Worm (Caenorhabditis elegans) whole organism, L1 larva: ENCODE measurements around the gene zgpa-1.

Experiments
- C16A3.4 ChIP-seq: fragments of 150-350 bp; optimal IDR thresholded peaks from 2 replicates; lab custom pipeline; 2014; ENCODE audit warnings: missing biosample characterization, missing genetic modification characterization
- F16B12.6 ChIP-seq: fragments of 150-350 bp; optimal IDR thresholded peaks from 2 replicates; lab custom pipeline; 2014; ENCODE audit warnings: missing biosample characterization, missing genetic modification characterization
- alr-1 ChIP-seq: fragments of 200-800 bp; sonication (Bioruptor generic); optimal IDR thresholded peaks from 2 replicates; lab custom pipeline; 2018; ENCODE audit warnings: borderline replicate concordance, mild to moderate bottlenecking, missing genetic modification characterization, missing compliant biosample characterization
- blmp-1 ChIP-seq: fragments of 150-350 bp; optimal IDR thresholded peaks from 2 replicates; lab custom pipeline; 2014; ENCODE audit warnings: missing biosample characterization, missing genetic modification characterization
- ceh-63 ChIP-seq: fragments of 200-800 bp; sonication (Bioruptor generic); optimal IDR thresholded peaks from 2 replicates; lab custom pipeline; 2018; ENCODE audit warnings: mild to moderate bottlenecking, missing genetic modification characterization, missing compliant biosample characterization
- ceh-82 ChIP-seq, 3 experiments: fragments of 150-350 bp in 1 of 3; sonication (generic microtip) in 2 of 3; optimal IDR thresholded peaks; 2 replicates each; lab custom pipeline; 2014 to 2017; ENCODE audit warnings: missing biosample characterization in 3 of 3, missing genetic modification characterization in 3 of 3
- dpl-1 ChIP-seq, 3 experiments: fragments of 150-350 bp in 2 of 3; sonication (generic microtip) in 1 of 3; optimal IDR thresholded peaks; 2 replicates each; lab custom pipeline; 2014 to 2017; ENCODE audit warnings: missing biosample characterization in 3 of 3, missing genetic modification characterization in 3 of 3, missing genetic modification reagents in 3 of 3
- efl-1 ChIP-seq, 4 experiments: fragments of 150-350 bp; optimal IDR thresholded peaks in 3 of 4; peaks in 1 of 4; 1 replicate in 1 of 4; 2 replicates in 3 of 4; lab custom pipeline; 2014; ENCODE audit warnings: missing biosample characterization in 2 of 4, missing genetic modification characterization in 2 of 4, missing genetic modification reagents in 2 of 4
- elt-2 ChIP-seq: sonication (generic microtip); optimal IDR thresholded peaks from 2 replicates; lab custom pipeline; 2016; ENCODE audit warnings: missing genetic modification characterization, mild to moderate bottlenecking, inconsistent platforms, missing compliant biosample characterization, missing genetic modification reagents
- fkh-10 ChIP-seq: sonication (generic microtip); optimal IDR thresholded peaks from 2 replicates; lab custom pipeline; 2017; ENCODE audit warnings: missing biosample characterization, missing genetic modification reagents, missing genetic modification characterization
- hlh-4 ChIP-seq: sonication (generic microtip); optimal IDR thresholded peaks from 2 replicates; lab custom pipeline; 2016; ENCODE audit warnings: mild to moderate bottlenecking, missing genetic modification characterization, missing compliant biosample characterization
- isw-1 ChIP-seq: fragments of 200-800 bp; sonication (Bioruptor generic); IDR thresholded peaks from 2 replicates; pipeline ENCODE4 v1.3.6; 2022; ENCODE audit warnings: missing genetic modification characterization, missing compliant biosample characterization
- lin-13 ChIP-seq: fragments of 150-350 bp; optimal IDR thresholded peaks from 2 replicates; lab custom pipeline; 2014; ENCODE audit warnings: missing biosample characterization, missing genetic modification reagents, missing genetic modification characterization
- lin-15B ChIP-seq: fragments of 150-350 bp; sonication (generic microtip); optimal IDR thresholded peaks from 3 replicates; lab custom pipeline; 2014; ENCODE audit warnings: missing biosample characterization, missing genetic modification characterization
- lin-35 ChIP-seq, 2 experiments: fragments of 150-350 bp; optimal IDR thresholded peaks; 2 replicates each; lab custom pipeline; 2014; ENCODE audit warnings: missing biosample characterization in 2 of 2, missing genetic modification characterization in 2 of 2, missing genetic modification reagents in 2 of 2
- lir-3 ChIP-seq: sonication (generic microtip); optimal IDR thresholded peaks from 2 replicates; lab custom pipeline; 2016; ENCODE audit warnings: mild to moderate bottlenecking, missing genetic modification characterization, moderate library complexity, missing compliant biosample characterization; ENCODE audit not compliant: poor library complexity
- lsy-2 ChIP-seq, 2 experiments: fragments of 150-350 bp; optimal IDR thresholded peaks; 2 replicates each; lab custom pipeline; 2014; ENCODE audit warnings: missing biosample characterization in 2 of 2, missing genetic modification characterization in 2 of 2
- mab-9 ChIP-seq: fragments of 200-800 bp; sonication (Bioruptor generic); IDR thresholded peaks from 2 replicates; pipeline ENCODE4 v1.3.6; 2022; ENCODE audit warnings: missing genetic modification reagents, missing genetic modification characterization, missing compliant biosample characterization
- mdl-1 ChIP-seq, 2 experiments: fragments of 150-350 bp; optimal IDR thresholded peaks; 2 replicates each; lab custom pipeline; 2014 to 2017; ENCODE audit warnings: missing biosample characterization in 2 of 2, missing genetic modification characterization in 2 of 2, inconsistent platforms in 1 of 2
- mef-2 ChIP-seq: fragments of 150-350 bp; optimal IDR thresholded peaks from 2 replicates; lab custom pipeline; 2014; ENCODE audit warnings: missing biosample characterization, missing genetic modification characterization
- mep-1 ChIP-seq: fragments of 150-350 bp; optimal IDR thresholded peaks from 2 replicates; lab custom pipeline; 2014; ENCODE audit warnings: missing biosample characterization, missing genetic modification characterization
- nhr-11 ChIP-seq: fragments of 150-350 bp; optimal IDR thresholded peaks from 2 replicates; lab custom pipeline; 2014; ENCODE audit warnings: missing biosample characterization, missing genetic modification characterization
- nhr-12 ChIP-seq: sonication (generic microtip); optimal IDR thresholded peaks from 2 replicates; lab custom pipeline; 2017; ENCODE audit warnings: missing biosample characterization, missing genetic modification characterization
- nhr-20 ChIP-seq: sonication (generic microtip); optimal IDR thresholded peaks from 2 replicates; lab custom pipeline; 2016; ENCODE audit warnings: mild to moderate bottlenecking, missing genetic modification characterization, missing compliant biosample characterization
- nhr-28 ChIP-seq: fragments of 150-350 bp; optimal IDR thresholded peaks from 2 replicates; lab custom pipeline; 2014; ENCODE audit warnings: missing biosample characterization, missing genetic modification characterization
- nhr-47 ChIP-seq: sonication (generic microtip); optimal IDR thresholded peaks from 2 replicates; lab custom pipeline; 2016; ENCODE audit warnings: mild to moderate bottlenecking, missing genetic modification characterization, moderate library complexity, missing compliant biosample characterization
- nhr-71 ChIP-seq: sonication (generic microtip); optimal IDR thresholded peaks from 2 replicates; lab custom pipeline; 2016; ENCODE audit warnings: mild to moderate bottlenecking, missing genetic modification characterization, moderate library complexity, missing compliant biosample characterization
- nhr-77 ChIP-seq: fragments of 150-350 bp; optimal IDR thresholded peaks from 2 replicates; lab custom pipeline; 2014; ENCODE audit warnings: missing biosample characterization, missing genetic modification characterization
- nhr-84 ChIP-seq: sonication (generic microtip); optimal IDR thresholded peaks from 2 replicates; lab custom pipeline; 2017; ENCODE audit warnings: missing biosample characterization, missing genetic modification characterization
- nhr-85 ChIP-seq: sonication (generic microtip); peaks from one replicate; lab custom pipeline; 2016; ENCODE audit warnings: missing genetic modification characterization, inconsistent platforms, missing compliant biosample characterization
- nhr-90 ChIP-seq: sonication (generic microtip); optimal IDR thresholded peaks from 2 replicates; lab custom pipeline; 2016; ENCODE audit warnings: mild to moderate bottlenecking, missing genetic modification characterization, missing compliant biosample characterization; ENCODE audit not compliant: poor library complexity
- pqm-1 ChIP-seq: sonication (generic microtip); optimal IDR thresholded peaks from 3 replicates; lab custom pipeline; 2017; ENCODE audit warnings: missing biosample characterization, missing genetic modification characterization
- snpc-4 ChIP-seq: fragments of 150-350 bp; optimal IDR thresholded peaks from 2 replicates; lab custom pipeline; 2014; ENCODE audit warnings: missing biosample characterization, missing genetic modification characterization
- snu-23 ChIP-seq: sonication (generic microtip); optimal IDR thresholded peaks from 2 replicates; lab custom pipeline; 2016; ENCODE audit warnings: missing genetic modification characterization, missing compliant biosample characterization
- tlp-1 ChIP-seq: fragments of 150-350 bp; optimal IDR thresholded peaks from 2 replicates; lab custom pipeline; 2014; ENCODE audit warnings: missing biosample characterization, missing genetic modification characterization
- unc-86 ChIP-seq: sonication (generic microtip); optimal IDR thresholded peaks from 2 replicates; lab custom pipeline; 2016; ENCODE audit warnings: missing genetic modification characterization, missing compliant biosample characterization
- unc-98 ChIP-seq: fragments of 200-800 bp; sonication (Bioruptor generic); IDR thresholded peaks from 2 replicates; pipeline ENCODE4 v1.3.6; 2022; ENCODE audit warnings: missing genetic modification characterization, missing compliant biosample characterization
- xbp-1 ChIP-seq: sonication (generic microtip); optimal IDR thresholded peaks from 2 replicates; lab custom pipeline; 2016; ENCODE audit warnings: missing genetic modification characterization, missing compliant biosample characterization
- zip-4 ChIP-seq: fragments of 200-800 bp; sonication (Bioruptor generic); optimal IDR thresholded peaks from 2 replicates; lab custom pipeline; 2018; ENCODE audit warnings: mild to moderate bottlenecking, missing genetic modification characterization, moderate library complexity, missing compliant biosample characterization
- ztf-4 ChIP-seq: fragments of 150-350 bp; optimal IDR thresholded peaks from 2 replicates; lab custom pipeline; 2014; ENCODE audit warnings: missing biosample characterization, missing genetic modification characterization

Gene zgpa-1

ce11 chrIV:7775725-7776124, 36.9 kb downstream of the zgpa-1 start, which contains the start of gene swd-2.1:
swd-2.1 (plus strand) TSS chrIV:7776025.
- no peak for TF ChIP-seq ceh-82 (tag; optimal IDR thresholded peaks at IDR 0.05; lab: Kevin White, UChicago)
- TF ChIP-seq, all 84 proteins: peak for 0

DNA sequence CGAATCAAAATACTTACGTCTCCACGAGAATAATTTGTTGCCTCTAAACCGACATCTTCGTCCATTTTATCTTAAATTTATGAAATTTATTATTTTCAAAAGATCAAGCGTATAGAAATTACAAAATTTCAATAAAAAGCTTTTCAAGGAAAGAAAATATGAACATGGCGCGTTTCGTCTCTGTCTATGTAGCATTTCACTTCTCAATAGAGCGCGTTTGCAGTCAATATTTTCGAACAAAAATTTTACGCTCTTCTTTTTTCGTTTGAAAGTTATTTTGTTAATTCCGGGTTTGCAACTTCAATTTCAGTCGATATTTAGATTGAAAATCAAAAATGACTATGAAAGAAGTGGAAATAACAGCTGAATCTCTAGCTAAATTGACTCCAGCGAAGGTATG, 38.4 kb downstream of the zgpa-1 start, which contains the start of the genes hcf-1 and swd-2.2:
Gene hcf-1, minus strand, starts transcription at position 70 of the 400 bp plus-strand sequence.
Gene swd-2.2, plus strand, starts transcription at position 206 of the 400 bp plus-strand sequence.
- no peak for TF ChIP-seq pqm-1 (tag; lab: Kevin White, UChicago)
- peak; percentile 14 for TF ChIP-seq nhr-47 (tag; lab: Kevin White, UChicago)
- no peak for TF ChIP-seq hlh-4 (tag; lab: Kevin White, UChicago)
- peak; percentile 21 for TF ChIP-seq F16B12.6 (tag; lab: Kevin White, UChicago)
- TF ChIP-seq nhr-77 (tag; lab: Kevin White, UChicago): peak; percentile 27
- no peak for TF ChIP-seq unc-86 (tag; lab: Kevin White, UChicago)
- peak; percentile 47 to 73 for TF ChIP-seq lsy-2 (tag; optimal IDR thresholded peaks at IDR 0.05; lab: Kevin White, UChicago)
- no peak for TF ChIP-seq nhr-28 (tag; lab: Kevin White, UChicago)
- TF ChIP-seq C16A3.4 (tag; lab: Kevin White, UChicago): peak; percentile 61
- TF ChIP-seq zip-4: no peak
- peak; percentile 3 for TF ChIP-seq nhr-20 (tag; lab: Kevin White, UChicago)
- no peak for TF ChIP-seq isw-1 (GFP tag; lab: Robert Waterston, UW)
- peak; percentile 26 for TF ChIP-seq nhr-71 (tag; lab: Kevin White, UChicago)
- TF ChIP-seq blmp-1 (tag; lab: Kevin White, UChicago): peak; percentile 63
- peak; percentile 21 for TF ChIP-seq xbp-1 (tag; lab: Kevin White, UChicago)
- TF ChIP-seq efl-1 (optimal IDR thresholded peaks at IDR 0.05; lab: Kevin White, UChicago): peak; percentile 33 to 50
- TF ChIP-seq efl-1 (GFP tag; optimal IDR thresholded peaks at IDR 0.05 in 1 of 2; lab: Kevin White, UChicago): peak; percentile 64 to 95
- no peak for TF ChIP-seq nhr-90 (tag; lab: Kevin White, UChicago)
- peak; percentile 41 to 79 for TF ChIP-seq lin-35 (GFP tag; optimal IDR thresholded peaks at IDR 0.05; lab: Kevin White, UChicago)
- TF ChIP-seq nhr-85 (tag; lab: Kevin White, UChicago): peak; percentile 40
- peak; percentile 48 for TF ChIP-seq mep-1
- peak; percentile 39 for TF ChIP-seq lin-15B
- TF ChIP-seq ceh-82 (tag; optimal IDR thresholded peaks at IDR 0.05; lab: Kevin White, UChicago): peak in 1 of 3 experiments; percentile 18
- peak; percentile 29 for TF ChIP-seq snu-23 (GFP tag; lab: Kevin White, UChicago)
- TF ChIP-seq dpl-1 (GFP tag; optimal IDR thresholded peaks at IDR 0.05; lab: Kevin White, UChicago): peak; percentile 41 to 77 (median 61)
- TF ChIP-seq ztf-4 (tag; lab: Kevin White, UChicago): no peak
- TF ChIP-seq lir-3 (tag; lab: Kevin White, UChicago): no peak

- no peak for TF ChIP-seq nhr-71 (tag; lab: Kevin White, UChicago)
- TF ChIP-seq ztf-4 (tag; lab: Kevin White, UChicago): no peak
- TF ChIP-seq nhr-12: no peak
These were observed 42.4 kb downstream of the zgpa-1 start, which contains the start of gene rdl-1 for ce11 chrIV:7770162-7770561. rdl-1 (minus strand) TSS chrIV:7770262.

DNA sequence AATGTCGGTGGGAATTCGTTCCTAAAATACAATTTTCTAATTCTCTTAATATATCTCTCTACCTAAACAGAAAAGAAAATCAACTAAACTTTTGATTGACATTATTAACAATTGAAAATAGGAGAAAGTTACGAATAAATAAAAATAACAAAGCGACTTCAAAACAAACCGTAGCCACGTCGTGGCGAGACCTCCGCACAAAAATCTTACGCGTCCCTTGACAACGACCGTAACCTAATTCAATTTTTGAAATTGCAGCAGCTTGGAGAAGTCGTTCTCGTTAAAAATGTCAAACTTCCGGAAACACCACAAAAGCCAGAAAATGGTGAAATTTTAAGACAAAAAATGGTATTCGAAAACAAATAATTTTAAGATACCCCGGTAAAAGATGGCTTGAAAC, 48.3 kb downstream of the zgpa-1 start:
- TF ChIP-seq lin-13 (GFP tag; lab: Kevin White, UChicago) (no peak), lin-35 (GFP tag; optimal IDR thresholded peaks at IDR 0.05; lab: Kevin White, UChicago) (no peak), tlp-1 (no peak), elt-2 (tag; lab: Kevin White, UChicago) (no peak), ceh-63 (no peak), nhr-84 (tag; lab: Kevin White, UChicago) (no peak), mdl-1 (tag; optimal IDR thresholded peaks at IDR 0.05; lab: Kevin White, UChicago) (no peak), nhr-11 (tag; lab: Kevin White, UChicago) (no peak), alr-1 (no peak), unc-98 (GFP tag; lab: Robert Waterston, UW) (no peak), fkh-10 (GFP tag; lab: Kevin White, UChicago) (no peak), snpc-4 (no peak), hlh-4 (tag; lab: Kevin White, UChicago) (no peak), mab-9 (GFP tag; lab: Robert Waterston, UW) (no peak), mef-2 (no peak)
